Fruit fly (Drosophila melanogaster): Measurements from ENCODE around the gene Alg14.
A peak's percentile ranks its signal among the peaks of the same experiment; 100 is the strongest.

Alg14 gene

DNA sequence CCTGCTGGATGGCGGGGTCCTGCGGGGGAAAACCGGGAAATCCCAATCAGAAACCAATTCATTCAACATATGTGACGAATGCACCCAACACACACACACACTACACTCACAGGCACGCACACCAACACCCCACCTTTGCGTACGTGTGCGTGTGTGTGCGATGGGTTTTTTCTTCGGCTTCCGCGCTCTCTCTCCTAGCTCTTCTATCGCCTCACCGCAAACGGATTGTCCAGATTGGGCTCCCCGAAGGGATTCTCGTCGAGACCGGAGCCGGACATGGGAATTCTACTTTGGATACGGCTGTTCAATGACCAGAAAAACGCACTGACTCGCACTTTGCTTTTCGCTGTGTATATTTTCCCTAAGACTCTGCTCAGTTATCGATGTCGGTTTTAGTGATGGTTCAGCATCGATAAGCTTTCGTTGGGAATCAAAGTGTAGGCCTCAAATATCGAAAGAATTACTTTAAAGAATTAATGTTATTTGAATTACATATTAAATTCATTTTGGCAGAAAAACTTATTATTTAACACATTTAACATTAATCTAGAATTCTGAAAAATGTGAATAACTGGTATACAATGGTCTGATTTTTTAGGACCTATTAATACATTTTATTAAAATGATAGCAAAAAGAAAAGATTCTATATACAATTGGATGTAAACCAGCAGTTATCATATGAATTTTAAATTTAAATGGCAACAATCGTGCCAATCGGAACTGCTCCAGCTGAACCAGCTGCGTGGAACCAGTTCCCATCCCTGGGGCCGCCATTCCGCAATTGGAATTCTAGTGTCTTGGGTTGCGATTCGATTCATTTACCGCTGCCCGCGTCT lies 22.3 kb upstream of the Alg14 start, which contains the start of the genes Scamp and Ahcy (continued):
- TF ChIP-seq crp (GFP tag; optimal IDR thresholded peaks at IDR 0.05) (peak in 1 of 2 experiments; percentile 15), nerfin-2 (GFP tag; IDR thresholded peaks at IDR 0.05; ENCODE audit: partially characterized antibody) (0 out of 2 replicates have a peak, but pooled peaks have one; percentile 11), insv (GFP tag; optimal IDR thresholded peaks at IDR 0.05) (peak; percentile 45 to 85), CG32772 (GFP tag; IDR thresholded peaks at IDR 0.05) (no peak), sens (GFP tag) (peak; percentile 70), cg (GFP tag; optimal IDR thresholded peaks at IDR 0.05) (peak; percentile 93), trem (tag; optimal IDR thresholded peaks at IDR 0.05) (peak; percentile 21), CoRest (tag; optimal IDR thresholded peaks at IDR 0.05) (peak; percentile 35), Dll (GFP tag; IDR thresholded peaks at IDR 0.05; ENCODE audit: partially characterized antibody) (peak; percentile 57; the same call in 2 of the 4 replicates), CG3838 (GFP tag; optimal IDR thresholded peaks at IDR 0.05) (no peak), slbo (GFP tag; IDR thresholded peaks at IDR 0.05) (0 out of 2 replicates have a peak, but pooled peaks have one; percentile 20), grn (GFP tag; optimal IDR thresholded peaks at IDR 0.05) (no peak), Ets97D (GFP tag; optimal IDR thresholded peaks at IDR 0.05) (peak; percentile 15), CG13287 (GFP tag; IDR thresholded peaks at IDR 0.05; ENCODE audit: partially characterized antibody) (peak; percentile 59), ems (GFP tag; optimal IDR thresholded peaks at IDR 0.05) (no peak), Sin3A (optimal IDR thresholded peaks at IDR 0.05) (peak; percentile 34), inv (GFP tag; IDR thresholded peaks at IDR 0.05; ENCODE audit: partially characterized antibody) (peak; percentile 44; the same call in 1 of the 2 replicates), CG13775 (GFP tag; optimal IDR thresholded peaks at IDR 0.05) (peak; percentile 22), nmo (GFP tag; optimal IDR thresholded peaks at IDR 0.05) (peak; percentile 44), CG6791 (GFP tag; IDR thresholded peaks at IDR 0.05; ENCODE audit: partially characterized antibody) (0 out of 3 replicates have a peak, but pooled peaks have one; percentile 30), CG10462 (GFP tag; optimal IDR thresholded peaks at IDR 0.05) (no peak), Chrac-16 (GFP tag; optimal IDR thresholded peaks at IDR 0.05) (peak; percentile 2), CG11504 (tag; optimal IDR thresholded peaks at IDR 0.05) (peak; percentile 45), CG1832 (GFP tag; optimal IDR thresholded peaks at IDR 0.05) (no peak), MESR4 (GFP tag; optimal IDR thresholded peaks at IDR 0.05) (peak; percentile 91), CG12659 (GFP tag; optimal IDR thresholded peaks at IDR 0.05) (peak; percentile 55), unc-4 (GFP tag; IDR thresholded peaks at IDR 0.05; ENCODE audit: partially characterized antibody) (peak; percentile 55; the same call in 1 of the 2 replicates), pzg (GFP tag; optimal IDR thresholded peaks at IDR 0.05) (peak; percentile 26), prd (optimal IDR thresholded peaks at IDR 0.05) (no peak), prd (GFP tag; IDR thresholded peaks at IDR 0.05) (no peak), Dp (GFP tag; optimal IDR thresholded peaks at IDR 0.05) (peak; percentile 50), CG10147 (GFP tag; optimal IDR thresholded peaks at IDR 0.05) (peak; percentile 6), stwl (tag; optimal IDR thresholded peaks at IDR 0.05) (peak; percentile 32), lola (GFP tag; optimal IDR thresholded peaks at IDR 0.05) (peak in 1 of 3 experiments; percentile 10), CG2712 (tag; optimal IDR thresholded peaks at IDR 0.05) (peak; percentile 32), Trl (optimal IDR thresholded peaks at IDR 0.05) (peak; percentile 11 to 35), Trl (GFP tag; optimal IDR thresholded peaks at IDR 0.05) (no peak), CG9437 (GFP tag; optimal IDR thresholded peaks at IDR 0.05) (peak; percentile 14), CG14860 (GFP tag; IDR thresholded peaks at IDR 0.05; ENCODE audit: partially characterized antibody) (peak; percentile 53; the same call in 2 of the 3 replicates), grau (tag; optimal IDR thresholded peaks at IDR 0.05) (peak; percentile 12), CG8290 (GFP tag; optimal IDR thresholded peaks at IDR 0.05) (peak; percentile 18), CG8290 (tag; optimal IDR thresholded peaks at IDR 0.05) (no peak), Doc3 (GFP tag; IDR thresholded peaks at IDR 0.05; ENCODE audit: partially characterized antibody) (0 out of 3 replicates have a peak, but pooled peaks have one; percentile 42), CG31441 (GFP tag; IDR thresholded peaks at IDR 0.05) (0 out of 2 replicates have a peak, but pooled peaks have one; percentile 30), bowl (GFP tag; IDR thresholded peaks at IDR 0.05) (no peak), CG13296 (GFP tag; optimal IDR thresholded peaks at IDR 0.05) (no peak), CG2678 (tag; optimal IDR thresholded peaks at IDR 0.05) (peak; percentile 32)
